Worm (Caenorhabditis elegans): Measurements from ENCODE around the gene nstp-2.

- TF ChIP-seq flt-1 (GFP tag; IDR thresholded peaks at IDR 0.05) (no peak), ztf-23 (GFP tag; IDR thresholded peaks at IDR 0.05) (no peak), cog-1 (tag; optimal IDR thresholded peaks at IDR 0.05) (no peak)
These were observed 12.6 kb upstream of the nstp-2 start for ce11 chrIV:6618607-6619006.
